Fruit fly (Drosophila melanogaster): ENCODE data around the gene CG31689.

The CG31689 gene

DNA sequence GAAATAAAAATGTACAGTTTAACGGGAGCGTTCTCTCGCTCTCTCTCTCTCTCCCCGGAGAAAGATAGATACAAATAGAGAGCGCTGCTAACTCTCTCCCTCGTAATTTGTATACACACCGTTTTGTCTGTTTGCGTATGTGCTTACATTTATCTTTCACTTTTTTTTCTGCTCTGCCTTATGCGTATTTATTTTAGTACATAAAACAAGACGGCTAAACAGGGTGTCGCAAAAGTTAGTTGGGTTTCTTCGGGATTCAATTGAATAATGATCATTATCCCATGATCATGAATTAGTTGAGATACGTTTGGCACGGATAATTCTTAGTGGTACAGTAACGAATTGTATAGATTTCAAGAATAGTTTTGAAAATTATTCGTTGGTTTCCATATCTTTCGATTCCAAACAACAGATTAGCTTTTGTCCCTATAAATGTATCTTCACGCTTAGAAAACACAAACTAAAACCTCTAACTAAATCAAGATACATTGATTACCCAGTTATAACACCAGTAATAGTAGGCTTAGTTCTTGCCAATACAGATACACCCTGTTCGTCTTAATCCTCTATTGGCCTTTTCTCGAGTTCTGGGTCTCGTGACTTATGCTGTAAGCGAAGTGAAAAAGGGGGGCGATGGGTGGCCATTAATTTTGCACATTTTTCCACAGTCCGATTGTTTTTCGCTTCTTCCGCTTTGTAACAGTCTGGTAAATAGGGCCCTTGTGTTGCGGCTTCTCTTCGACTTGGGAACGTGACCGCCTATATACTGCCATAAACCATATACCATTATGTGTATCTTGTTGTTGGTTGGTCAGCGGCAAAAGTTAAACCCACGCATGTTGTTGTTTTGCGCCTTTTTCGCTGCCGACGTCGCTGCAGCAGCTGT is 29.2 kb downstream of the CG31689 start (continued):
- TF ChIP-seq Fer2 (tag; optimal IDR thresholded peaks at IDR 0.05) (peak; percentile 73), CG1529 (GFP tag; optimal IDR thresholded peaks at IDR 0.05) (peak; percentile 85), gt (GFP tag; IDR thresholded peaks at IDR 0.05) (no peak), gcm (GFP tag; optimal IDR thresholded peaks at IDR 0.05) (peak; percentile 75), Dref (GFP tag; IDR thresholded peaks at IDR 0.05) (no peak), Oli (tag; optimal IDR thresholded peaks at IDR 0.05) (peak; percentile 89), Hmx (GFP tag; optimal IDR thresholded peaks at IDR 0.05) (peak; percentile 77), chm (GFP tag; IDR thresholded peaks at IDR 0.05) (no peak), gfzf (GFP tag; optimal IDR thresholded peaks at IDR 0.05) (no peak), Trl (optimal IDR thresholded peaks at IDR 0.05) (peak; percentile 98), Trl (GFP tag; optimal IDR thresholded peaks at IDR 0.05) (peak; percentile 58), pb (GFP tag; optimal IDR thresholded peaks at IDR 0.05) (peak; percentile 70), corto (GFP tag; optimal IDR thresholded peaks at IDR 0.05) (no peak), CG11504 (tag; optimal IDR thresholded peaks at IDR 0.05) (peak; percentile 85), CG15479 (GFP tag; optimal IDR thresholded peaks at IDR 0.05) (peak; percentile 50), CG30403 (GFP tag; optimal IDR thresholded peaks at IDR 0.05) (peak; percentile 86), Blimp-1 (GFP tag; optimal IDR thresholded peaks at IDR 0.05) (peak; percentile 85), Hr39 (optimal IDR thresholded peaks at IDR 0.05) (no peak), CG10431 (GFP tag; optimal IDR thresholded peaks at IDR 0.05) (peak; percentile 89), NFAT (GFP tag; IDR thresholded peaks at IDR 0.05) (no peak), Stat92E (GFP tag; optimal IDR thresholded peaks at IDR 0.05) (no peak), trh (GFP tag; optimal IDR thresholded peaks at IDR 0.05) (peak; percentile 32), CG8290 (GFP tag; optimal IDR thresholded peaks at IDR 0.05) (peak; percentile 32), CG8290 (tag; optimal IDR thresholded peaks at IDR 0.05) (peak; percentile 39 to 76), CG10209 (GFP tag; optimal IDR thresholded peaks at IDR 0.05) (peak; percentile 81), HLH4C (GFP tag; IDR thresholded peaks at IDR 0.05; ENCODE audit: partially characterized antibody) (no peak), HmgD (GFP tag; optimal IDR thresholded peaks at IDR 0.05) (peak; percentile 18), CG6689 (GFP tag; IDR thresholded peaks at IDR 0.05) (no peak), Chrac-16 (GFP tag; optimal IDR thresholded peaks at IDR 0.05) (peak; percentile 10), CG34422 (GFP tag; IDR thresholded peaks at IDR 0.05) (no peak), Atf6 (GFP tag; IDR thresholded peaks at IDR 0.05) (no peak), CG11696 (GFP tag; IDR thresholded peaks at IDR 0.05) (no peak), ci (GFP tag; IDR thresholded peaks at IDR 0.05) (no peak), shn (GFP tag; optimal IDR thresholded peaks at IDR 0.05) (peak; percentile 72), sob (GFP tag; IDR thresholded peaks at IDR 0.05) (no peak), slou (GFP tag; optimal IDR thresholded peaks at IDR 0.05) (peak; percentile 65), dimm (GFP tag; IDR thresholded peaks at IDR 0.05) (no peak), CG8924 (tag; optimal IDR thresholded peaks at IDR 0.05) (peak; percentile 88), dm (GFP tag; optimal IDR thresholded peaks at IDR 0.05) (peak; percentile 58), gce (GFP tag; IDR thresholded peaks at IDR 0.05) (no peak), Hey (tag; optimal IDR thresholded peaks at IDR 0.05) (peak; percentile 47), CG7963 (GFP tag; IDR thresholded peaks at IDR 0.05; ENCODE audit: partially characterized antibody) (no peak), Side (GFP tag; optimal IDR thresholded peaks at IDR 0.05) (peak; percentile 71), Elba2 (GFP tag; optimal IDR thresholded peaks at IDR 0.05) (no peak), Nf-YC (tag; optimal IDR thresholded peaks at IDR 0.05) (peak; percentile 58), CG6654 (GFP tag; optimal IDR thresholded peaks at IDR 0.05) (peak; percentile 53), ttk (GFP tag; IDR thresholded peaks at IDR 0.05) (no peak), CTCF (GFP tag; optimal IDR thresholded peaks at IDR 0.05) (peak; percentile 41), lola (GFP tag; optimal IDR thresholded peaks at IDR 0.05) (peak in 1 of 3 experiments; percentile 77), bigmax (GFP tag; optimal IDR thresholded peaks at IDR 0.05) (no peak), bowl (GFP tag; IDR thresholded peaks at IDR 0.05) (no peak)

Data from whole organism, embryonic.